Worm (Caenorhabditis elegans): ENCODE data around the gene F54C9.9.

F54C9.9 gene

ce11 chrII:8546975-8547374 is 30.9 kb upstream of the F54C9.9 start:
- TF ChIP-seq ets-7 (tag; optimal IDR thresholded peaks at IDR 0.05) (peak; percentile 74), F13C5.2 (tag; optimal IDR thresholded peaks at IDR 0.05) (peak; percentile 86), ceh-36 (tag; optimal IDR thresholded peaks at IDR 0.05) (peak; percentile 90), hmg-4 (GFP tag; optimal IDR thresholded peaks at IDR 0.05) (peak; percentile 93), tbx-37 (GFP tag; conservative IDR thresholded peaks at IDR 0.05) (peak; percentile 82), ceh-13 (GFP tag; optimal IDR thresholded peaks at IDR 0.05) (peak; percentile 76), hmbx-1 (tag; optimal IDR thresholded peaks at IDR 0.05) (peak; percentile 77), B0310.2 (tag; optimal IDR thresholded peaks at IDR 0.05) (peak; percentile 81), pes-1 (GFP tag; IDR thresholded peaks at IDR 0.05) (peak; percentile 90), aly-1 (tag; optimal IDR thresholded peaks at IDR 0.05) (peak; percentile 84), tbx-11 (GFP tag; IDR thresholded peaks at IDR 0.05) (peak; percentile 91), ama-1 (optimal IDR thresholded peaks at IDR 0.05) (no peak), sea-1 (GFP tag; conservative IDR thresholded peaks at IDR 0.05) (peak; percentile 85), hnd-1 (tag; optimal IDR thresholded peaks at IDR 0.05) (peak; percentile 74), tra-4 (tag; optimal IDR thresholded peaks at IDR 0.05) (peak; percentile 70), scrt-1 (GFP tag; IDR thresholded peaks at IDR 0.05) (peak; percentile 92), flt-1 (GFP tag; IDR thresholded peaks at IDR 0.05) (peak; percentile 92)

DNA sequence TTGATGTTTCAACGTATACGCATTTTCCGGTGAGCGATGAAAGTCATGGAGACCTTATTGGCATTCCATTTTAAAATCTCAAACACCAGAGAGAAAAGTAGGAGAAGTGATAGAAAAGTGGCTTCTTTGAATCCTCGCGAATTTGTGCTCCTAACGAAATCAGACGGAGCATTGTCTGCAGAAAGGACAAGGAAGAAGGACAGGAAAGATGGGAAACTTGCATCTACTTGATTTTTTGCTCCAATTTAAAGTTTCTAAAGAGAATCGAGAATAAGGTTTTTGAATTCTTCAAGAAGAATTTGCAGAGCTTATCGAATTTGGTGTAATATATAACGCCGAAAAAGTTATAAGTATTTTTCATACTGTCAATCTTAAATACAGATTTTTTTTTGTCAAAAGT is 26.7 kb upstream of the F54C9.9 start:
- TF ChIP-seq hmbx-1 (tag; optimal IDR thresholded peaks at IDR 0.05) (no peak), tbx-11 (GFP tag; IDR thresholded peaks at IDR 0.05) (no peak), flt-1 (GFP tag; IDR thresholded peaks at IDR 0.05) (no peak), aly-1 (tag; optimal IDR thresholded peaks at IDR 0.05) (no peak), B0310.2 (tag; optimal IDR thresholded peaks at IDR 0.05) (no peak), tra-4 (tag; optimal IDR thresholded peaks at IDR 0.05) (no peak), hnd-1 (tag; optimal IDR thresholded peaks at IDR 0.05) (no peak), ceh-13 (GFP tag; optimal IDR thresholded peaks at IDR 0.05) (no peak), ama-1 (optimal IDR thresholded peaks at IDR 0.05) (no peak), F13C5.2 (tag; optimal IDR thresholded peaks at IDR 0.05) (no peak), scrt-1 (GFP tag; IDR thresholded peaks at IDR 0.05) (no peak)

ce11 chrII:8554568-8554967 is 23.3 kb upstream of the F54C9.9 start:
- TF ChIP-seq tbx-11 (GFP tag; IDR thresholded peaks at IDR 0.05) (no peak), pes-1 (GFP tag; IDR thresholded peaks at IDR 0.05) (no peak), scrt-1 (GFP tag; IDR thresholded peaks at IDR 0.05) (no peak), ceh-13 (GFP tag; optimal IDR thresholded peaks at IDR 0.05) (no peak), ceh-36 (tag; optimal IDR thresholded peaks at IDR 0.05) (no peak), hnd-1 (tag; optimal IDR thresholded peaks at IDR 0.05) (no peak), B0310.2 (tag; optimal IDR thresholded peaks at IDR 0.05) (no peak), ama-1 (optimal IDR thresholded peaks at IDR 0.05) (no peak), flt-1 (GFP tag; IDR thresholded peaks at IDR 0.05) (no peak)

DNA sequence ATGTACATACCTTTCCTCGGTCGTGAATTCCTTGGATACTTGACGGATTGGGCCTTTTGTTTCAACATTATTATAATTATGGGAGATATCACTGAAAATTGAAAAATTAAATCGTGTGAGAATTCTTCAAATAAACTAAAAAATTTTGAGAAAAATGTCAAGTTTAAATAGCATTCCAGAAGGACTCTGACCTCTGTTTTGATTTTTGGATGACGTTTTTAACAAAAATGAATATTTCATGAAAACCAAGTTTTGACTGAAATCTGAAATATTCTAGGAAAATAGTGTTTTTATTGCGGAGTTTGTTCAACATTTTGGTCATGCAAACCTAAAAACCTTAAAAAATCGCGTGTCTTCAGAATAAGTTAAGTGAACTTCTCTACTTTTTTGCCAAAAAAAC is 21.7 kb upstream of the F54C9.9 start, which contains the start of gene glb-27:
glb-27 (minus strand) TSS at position 101 of the 400 bp plus-strand sequence.
- TF ChIP-seq pes-1 (GFP tag; IDR thresholded peaks at IDR 0.05): no peak
- no peak for TF ChIP-seq flt-1 (GFP tag; IDR thresholded peaks at IDR 0.05)
- no peak for TF ChIP-seq ama-1 (optimal IDR thresholded peaks at IDR 0.05)
- TF ChIP-seq F13C5.2 (tag; optimal IDR thresholded peaks at IDR 0.05): no peak
- TF ChIP-seq ceh-36 (tag; optimal IDR thresholded peaks at IDR 0.05): no peak
- no peak for TF ChIP-seq hmbx-1 (tag; optimal IDR thresholded peaks at IDR 0.05)
- TF ChIP-seq tbx-11 (GFP tag; IDR thresholded peaks at IDR 0.05): no peak
- TF ChIP-seq B0310.2 (tag; optimal IDR thresholded peaks at IDR 0.05): no peak
- no peak for TF ChIP-seq ets-7 (tag; optimal IDR thresholded peaks at IDR 0.05)
- no peak for TF ChIP-seq hnd-1 (tag; optimal IDR thresholded peaks at IDR 0.05)
- no peak for TF ChIP-seq sea-1 (GFP tag; conservative IDR thresholded peaks at IDR 0.05)
- no peak for TF ChIP-seq ceh-13 (GFP tag; optimal IDR thresholded peaks at IDR 0.05)
- TF ChIP-seq hmg-4 (GFP tag; optimal IDR thresholded peaks at IDR 0.05): no peak
- no peak for TF ChIP-seq tbx-37 (GFP tag; conservative IDR thresholded peaks at IDR 0.05)
- no peak for TF ChIP-seq scrt-1 (GFP tag; IDR thresholded peaks at IDR 0.05)

DNA sequence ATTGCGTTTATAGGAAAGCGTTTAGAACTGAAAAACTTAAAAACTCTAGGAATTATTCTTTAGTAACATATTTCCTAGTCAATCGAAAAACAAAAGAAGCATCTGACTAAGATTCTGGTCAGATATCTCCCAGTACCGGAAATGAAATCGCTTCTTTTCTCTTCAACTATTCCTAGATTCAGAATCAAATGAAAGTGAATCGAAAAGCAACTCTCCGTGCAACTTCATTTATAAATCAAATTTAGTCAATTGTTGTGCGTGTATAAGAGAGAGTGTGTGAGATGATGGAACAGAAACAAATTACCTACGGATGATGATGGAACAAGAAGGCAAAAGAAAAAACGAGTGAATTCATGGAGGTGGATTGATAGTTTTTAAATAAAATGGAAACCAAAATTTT is 18.7 kb upstream of the F54C9.9 start:
- TF ChIP-seq ets-7 (tag; optimal IDR thresholded peaks at IDR 0.05) (no peak), F13C5.2 (tag; optimal IDR thresholded peaks at IDR 0.05) (no peak), hmg-4 (GFP tag; optimal IDR thresholded peaks at IDR 0.05) (no peak), aly-1 (tag; optimal IDR thresholded peaks at IDR 0.05) (no peak), tra-4 (tag; optimal IDR thresholded peaks at IDR 0.05) (no peak), tbx-11 (GFP tag; IDR thresholded peaks at IDR 0.05) (no peak), flt-1 (GFP tag; IDR thresholded peaks at IDR 0.05) (no peak), hnd-1 (tag; optimal IDR thresholded peaks at IDR 0.05) (no peak), sea-1 (GFP tag; conservative IDR thresholded peaks at IDR 0.05) (no peak), tbx-37 (GFP tag; conservative IDR thresholded peaks at IDR 0.05) (no peak), scrt-1 (GFP tag; IDR thresholded peaks at IDR 0.05) (no peak), hmbx-1 (tag; optimal IDR thresholded peaks at IDR 0.05) (no peak), B0310.2 (tag; optimal IDR thresholded peaks at IDR 0.05) (no peak), pes-1 (GFP tag; IDR thresholded peaks at IDR 0.05) (no peak)

ce11 chrII:8561227-8561626 is 16.6 kb upstream of the F54C9.9 start, which contains the start of gene iff-2:
iff-2 (minus strand) TSS chrII:8561367.
- TF ChIP-seq hmbx-1 (tag; optimal IDR thresholded peaks at IDR 0.05) (no peak), F13C5.2 (tag; optimal IDR thresholded peaks at IDR 0.05) (peak; percentile 95), pes-1 (GFP tag; IDR thresholded peaks at IDR 0.05) (no peak), aly-1 (tag; optimal IDR thresholded peaks at IDR 0.05) (peak; percentile 69), ama-1 (optimal IDR thresholded peaks at IDR 0.05) (no peak), flt-1 (GFP tag; IDR thresholded peaks at IDR 0.05) (peak; percentile 57; the same call in 1 of the 2 replicates), hmg-4 (GFP tag; optimal IDR thresholded peaks at IDR 0.05) (peak; percentile 84), tra-4 (tag; optimal IDR thresholded peaks at IDR 0.05) (peak; percentile 50), ets-7 (tag; optimal IDR thresholded peaks at IDR 0.05) (peak; percentile 8), tbx-37 (GFP tag; conservative IDR thresholded peaks at IDR 0.05) (peak; percentile 35), scrt-1 (GFP tag; IDR thresholded peaks at IDR 0.05) (0 out of 2 replicates have a peak, but pooled peaks have one; percentile 55), ceh-36 (tag; optimal IDR thresholded peaks at IDR 0.05) (peak; percentile 9), B0310.2 (tag; optimal IDR thresholded peaks at IDR 0.05) (no peak), sea-1 (GFP tag; conservative IDR thresholded peaks at IDR 0.05) (peak; percentile 70)

ce11 chrII:8562002-8562401 is 15.8 kb upstream of the F54C9.9 start, which contains the start of gene F54C9.14:
F54C9.14 (plus strand) TSS chrII:8562302.
- TF ChIP-seq ceh-36 (tag; optimal IDR thresholded peaks at IDR 0.05) (no peak), B0310.2 (tag; optimal IDR thresholded peaks at IDR 0.05) (no peak), F13C5.2 (tag; optimal IDR thresholded peaks at IDR 0.05) (no peak), flt-1 (GFP tag; IDR thresholded peaks at IDR 0.05) (no peak), hmbx-1 (tag; optimal IDR thresholded peaks at IDR 0.05) (no peak)
